Worm (Caenorhabditis elegans): ENCODE data around the gene F13A7.14.

DNA sequence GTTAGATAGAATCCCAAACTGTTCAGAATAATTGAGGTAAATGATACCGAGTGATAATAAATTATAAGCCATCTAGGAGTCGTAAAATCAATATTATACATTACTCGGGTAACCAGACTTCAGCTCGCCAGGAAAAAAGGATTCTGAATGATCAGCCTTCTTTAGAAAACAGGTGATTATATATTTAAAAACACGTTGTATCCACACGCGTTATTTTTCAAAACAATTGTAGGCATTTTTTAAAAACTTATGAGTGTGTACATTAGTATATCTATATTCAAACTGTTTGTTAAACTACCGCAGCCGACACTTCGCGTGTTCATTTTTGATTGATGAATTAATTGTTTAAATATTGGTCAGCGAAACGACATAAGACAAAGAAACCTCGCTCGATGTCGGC is 13.4 kb upstream of the F13A7.14 start, which contains the start of gene sri-65:
- TF ChIP-seq F57C9.4 (tag; optimal IDR thresholded peaks at IDR 0.05): no peak
- TF ChIP-seq snpc-4 (GFP tag; optimal IDR thresholded peaks at IDR 0.05): no peak
- no peak for TF ChIP-seq snpc-4 (tag; optimal IDR thresholded peaks at IDR 0.05)
- TF ChIP-seq snpc-1.3 (tag; optimal IDR thresholded peaks at IDR 0.05; ENCODE audit: insufficient read depth): no peak
- no peak for TF ChIP-seq ekl-4 (GFP tag; IDR thresholded peaks at IDR 0.05)
- TF ChIP-seq attf-6 (GFP tag; IDR thresholded peaks at IDR 0.05): no peak
- TF ChIP-seq sptf-2 (GFP tag; optimal IDR thresholded peaks at IDR 0.05): no peak
- no peak for TF ChIP-seq ztf-18 (tag; optimal IDR thresholded peaks at IDR 0.05)
- TF ChIP-seq unc-62 (GFP tag; optimal IDR thresholded peaks at IDR 0.05): no peak
- TF ChIP-seq ccch-3 (GFP tag; optimal IDR thresholded peaks at IDR 0.05): no peak
- no peak for TF ChIP-seq nhr-179 (tag; optimal IDR thresholded peaks at IDR 0.05)

Measured in whole organism, young adult.